Worm (Caenorhabditis elegans): ENCODE results near the gene cyp-35A1.

DNA sequence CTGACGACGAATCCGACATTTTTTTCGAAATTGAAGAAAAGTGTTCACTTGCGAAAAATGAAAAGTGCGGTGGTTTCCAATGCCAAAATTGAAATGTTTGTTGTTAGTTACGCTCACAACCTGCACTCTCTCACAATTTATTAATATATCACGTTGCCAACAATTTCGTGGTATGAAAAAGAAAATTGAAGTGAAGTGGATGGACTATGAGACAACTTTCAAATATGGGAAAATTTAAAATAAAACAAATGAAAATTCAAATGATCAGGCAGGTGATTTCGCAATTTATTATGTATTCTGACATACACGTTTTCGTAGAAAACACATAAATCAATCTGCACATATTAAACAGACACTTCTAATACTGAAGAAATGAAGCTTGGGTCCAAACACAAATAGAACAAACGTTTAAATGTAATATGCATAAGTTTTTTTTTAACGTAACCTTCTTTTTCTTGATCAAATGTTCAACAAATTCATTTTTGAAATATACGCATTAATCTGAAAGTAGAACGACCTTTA, 24.5 kb upstream of the cyp-35A1 start, which contains the start of gene srp-6:
- no peak for TF ChIP-seq him-1 (tag; optimal IDR thresholded peaks at IDR 0.05)
- no peak for TF ChIP-seq W03F9.2 (tag; optimal IDR thresholded peaks at IDR 0.05)
- TF ChIP-seq dao-5 (tag; optimal IDR thresholded peaks at IDR 0.05) = no peak

Data from whole organism, L4/young adult.